Fruit fly (Drosophila melanogaster) whole organism, embryonic: ENCODE results near the gene CG7191.

ENCODE experiments used
- Adf1 ChIP-seq: fragments of 200-800 bp; sonication (Bioruptor generic); IDR thresholded peaks from 2 replicates; pipeline ENCODE4 v1.3.6; 2022; ENCODE audit warnings: missing biosample characterization, missing genetic modification characterization
- CG10543 ChIP-seq: fragments of 200-800 bp; sonication (Bioruptor generic); optimal IDR thresholded peaks from 3 replicates; lab custom pipeline; 2017; ENCODE audit warnings: missing biosample characterization, mild to moderate bottlenecking, missing genetic modification characterization, moderate library complexity
- CG11560 ChIP-seq: fragments of 200-800 bp; sonication (Bioruptor generic); IDR thresholded peaks from 3 replicates; pipeline ENCODE4 v1.3.6; 2022; ENCODE audit warnings: missing biosample characterization, missing genetic modification characterization
- CG11723 ChIP-seq: fragments of 200-800 bp; sonication (Bioruptor generic); optimal IDR thresholded peaks from 2 replicates; lab custom pipeline; 2017; ENCODE audit warnings: missing biosample characterization, mild to moderate bottlenecking, missing genetic modification characterization
- CG12299 ChIP-seq: fragments of 200-800 bp; sonication (Bioruptor generic); optimal IDR thresholded peaks from 2 replicates; lab custom pipeline; 2018; ENCODE audit warnings: missing biosample characterization, mild to moderate bottlenecking, missing genetic modification characterization
- CG12391 ChIP-seq: fragments of 200-800 bp; sonication (Bioruptor generic); optimal IDR thresholded peaks from 3 replicates; lab custom pipeline; 2018; ENCODE audit warnings: missing biosample characterization, mild to moderate bottlenecking, missing genetic modification characterization, moderate library complexity
- CG12769 ChIP-seq: fragments of 200-800 bp; sonication (Bioruptor generic); optimal IDR thresholded peaks from 2 replicates; lab custom pipeline; 2019; ENCODE audit warnings: missing biosample characterization, mild to moderate bottlenecking, missing genetic modification characterization, moderate library complexity
- CG13123 ChIP-seq: fragments of 200-800 bp; sonication (Bioruptor generic); optimal IDR thresholded peaks from 2 replicates; lab custom pipeline; 2016; ENCODE audit warnings: missing biosample characterization, missing genetic modification characterization
- CG15601 ChIP-seq: fragments of 200-800 bp; sonication (Bioruptor generic); optimal IDR thresholded peaks from 3 replicates; lab custom pipeline; 2019; ENCODE audit warnings: missing biosample characterization, mild to moderate bottlenecking, missing genetic modification characterization, moderate library complexity
- CG1602 ChIP-seq: fragments of 200-800 bp; sonication (Bioruptor generic); optimal IDR thresholded peaks from 3 replicates; lab custom pipeline; 2016; ENCODE audit warnings: missing biosample characterization, missing genetic modification characterization
- CG1647 ChIP-seq: fragments of 200-800 bp; sonication (Bioruptor generic); optimal IDR thresholded peaks from 3 replicates; lab custom pipeline; 2016; ENCODE audit warnings: missing biosample characterization, missing genetic modification characterization
- CG16815 ChIP-seq: fragments of 200-800 bp; sonication (Bioruptor generic); optimal IDR thresholded peaks from 3 replicates; lab custom pipeline; 2017; ENCODE audit warnings: missing biosample characterization, mild to moderate bottlenecking, missing genetic modification characterization
- CG2678 ChIP-seq: fragments of 200-800 bp; sonication (Bioruptor generic); optimal IDR thresholded peaks from 3 replicates; lab custom pipeline; 2019; ENCODE audit warnings: missing biosample characterization, mild to moderate bottlenecking, missing genetic modification characterization, moderate library complexity
- CG2875 ChIP-seq: fragments of 200-800 bp; sonication (Bioruptor generic); optimal IDR thresholded peaks from 2 replicates; lab custom pipeline; 2017; ENCODE audit warnings: missing biosample characterization, mild to moderate bottlenecking, missing genetic modification characterization, missing genetic modification reagents
- CG3065 ChIP-seq: fragments of 200-800 bp; sonication (Bioruptor generic); optimal IDR thresholded peaks from 2 replicates; lab custom pipeline; 2016; ENCODE audit warnings: missing biosample characterization, missing genetic modification characterization
- CG32767 ChIP-seq: fragments of 200-800 bp; sonication (Bioruptor generic); IDR thresholded peaks from 2 replicates; pipeline ENCODE4 v1.3.6; 2022; ENCODE audit warnings: missing biosample characterization, missing genetic modification characterization
- CG34376 ChIP-seq: fragments of 200-800 bp; sonication (Bioruptor generic); optimal IDR thresholded peaks from 2 replicates; lab custom pipeline; 2018; ENCODE audit warnings: missing biosample characterization, mild to moderate bottlenecking, missing genetic modification characterization
- CG3838 ChIP-seq: fragments of 200-800 bp; sonication (Bioruptor generic); optimal IDR thresholded peaks from 3 replicates; lab custom pipeline; 2016; ENCODE audit warnings: missing biosample characterization, missing genetic modification characterization
- CG4282 ChIP-seq: fragments of 200-800 bp; sonication (Bioruptor generic); optimal IDR thresholded peaks from 2 replicates; lab custom pipeline; 2016; ENCODE audit warnings: missing biosample characterization, missing genetic modification characterization
- CG5245 ChIP-seq: fragments of 200-800 bp; sonication (Bioruptor generic); optimal IDR thresholded peaks from 3 replicates; lab custom pipeline; 2016; ENCODE audit warnings: missing biosample characterization, missing genetic modification characterization
- CG6654 ChIP-seq: fragments of 200-800 bp; sonication (Bioruptor generic); optimal IDR thresholded peaks from 2 replicates; lab custom pipeline; 2017; ENCODE audit warnings: missing biosample characterization, mild to moderate bottlenecking, missing genetic modification characterization
- CG8765 ChIP-seq: fragments of 200-800 bp; sonication (Bioruptor generic); IDR thresholded peaks from 2 replicates; pipeline ENCODE4 v1.3.6; 2022; ENCODE audit warnings: missing biosample characterization, missing genetic modification characterization
- CG9817 ChIP-seq: fragments of 200-800 bp; sonication (Bioruptor generic); optimal IDR thresholded peaks from 2 replicates; lab custom pipeline; 2018; ENCODE audit warnings: missing biosample characterization, mild to moderate bottlenecking, missing genetic modification characterization, moderate library complexity
- CG9932 ChIP-seq: fragments of 200-800 bp; sonication (Bioruptor generic); IDR thresholded peaks from 2 replicates; pipeline ENCODE4 v1.3.6; 2022; ENCODE audit warnings: missing biosample characterization, missing genetic modification characterization
- E2f2 ChIP-seq: fragments of 200-800 bp; sonication (Bioruptor generic); IDR thresholded peaks from 2 replicates; pipeline ENCODE4 v1.3.6; 2022; ENCODE audit warnings: missing biosample characterization, missing genetic modification characterization
- Fer1 ChIP-seq: fragments of 200-800 bp; sonication (Bioruptor generic); optimal IDR thresholded peaks from 2 replicates; lab custom pipeline; 2017; ENCODE audit warnings: missing biosample characterization, mild to moderate bottlenecking, missing genetic modification characterization
- Lpt ChIP-seq: fragments of >200 bp; optimal IDR thresholded peaks from 2 replicates; lab custom pipeline; 2018; ENCODE audit warnings: missing biosample characterization, missing genetic modification characterization
- NC2β ChIP-seq: fragments of 200-800 bp; sonication (Bioruptor generic); optimal IDR thresholded peaks from 2 replicates; lab custom pipeline; 2016; ENCODE audit warnings: missing biosample characterization, missing genetic modification characterization
- Nf-YC ChIP-seq: fragments of 200-800 bp; optimal IDR thresholded peaks from 3 replicates; lab custom pipeline; 2019; ENCODE audit warnings: missing biosample characterization, mild to moderate bottlenecking, missing genetic modification characterization, moderate library complexity
- Scr ChIP-seq: fragments of 200-800 bp; sonication (Bioruptor generic); IDR thresholded peaks from 2 replicates; pipeline ENCODE4 v1.3.6; 2022; ENCODE audit warnings: missing biosample characterization, missing genetic modification characterization; ENCODE audit not compliant: partially characterized antibody
- Six4 ChIP-seq: fragments of 200-800 bp; sonication (Bioruptor generic); optimal IDR thresholded peaks from 2 replicates; lab custom pipeline; 2016; ENCODE audit warnings: missing biosample characterization, missing genetic modification characterization
- Stat92E ChIP-seq, 3 experiments: fragments of >200 bp in 2 of 3; fragments of 200-800 bp in 1 of 3; sonication (Bioruptor generic) in 1 of 3; optimal IDR thresholded peaks; 2 replicates each; lab custom pipeline; 2017 to 2019; ENCODE audit warnings: missing biosample characterization in 3 of 3, missing genetic modification characterization in 3 of 3, mild to moderate bottlenecking in 1 of 3, moderate library complexity in 1 of 3
- Usf ChIP-seq: fragments of 200-800 bp; sonication (Bioruptor generic); optimal IDR thresholded peaks from 2 replicates; lab custom pipeline; 2017; ENCODE audit warnings: missing genotype, missing biosample characterization, missing genetic modification characterization
- al ChIP-seq: fragments of 200-800 bp; sonication (Bioruptor generic); IDR thresholded peaks from 2 replicates; pipeline ENCODE4 v1.3.6; 2022; ENCODE audit warnings: missing biosample characterization, missing genetic modification characterization
- az2 ChIP-seq: fragments of 200-800 bp; sonication (Bioruptor generic); optimal IDR thresholded peaks from 3 replicates; lab custom pipeline; 2016; ENCODE audit warnings: missing biosample characterization, missing genetic modification characterization
- bbx ChIP-seq: fragments of 200-800 bp; sonication (Bioruptor generic); IDR thresholded peaks from 2 replicates; pipeline ENCODE4 v1.3.6; 2022; ENCODE audit warnings: missing biosample characterization, missing genetic modification characterization; ENCODE audit not compliant: partially characterized antibody
- br ChIP-seq: fragments of >200 bp; optimal IDR thresholded peaks from 2 replicates; lab custom pipeline; 2017
- cato ChIP-seq: fragments of 200-800 bp; sonication (Bioruptor generic); optimal IDR thresholded peaks from 2 replicates; lab custom pipeline; 2016; ENCODE audit warnings: missing biosample characterization, missing genetic modification characterization, borderline replicate concordance
- chif ChIP-seq, 2 experiments: fragments of 200-800 bp; sonication (Bioruptor generic); optimal IDR thresholded peaks; 3 replicates each; lab custom pipeline; 2016; ENCODE audit warnings: missing biosample characterization in 2 of 2, missing genetic modification characterization in 2 of 2
- danr ChIP-seq: fragments of 200-800 bp; sonication (Bioruptor generic); IDR thresholded peaks from 2 replicates; pipeline ENCODE4 v1.3.6; 2022; ENCODE audit warnings: missing biosample characterization, missing genetic modification characterization
- fd102C ChIP-seq: fragments of 200-800 bp; sonication (Bioruptor generic); optimal IDR thresholded peaks from 2 replicates; lab custom pipeline; 2018; ENCODE audit warnings: missing biosample characterization, mild to moderate bottlenecking, missing genetic modification characterization, moderate library complexity
- gcm2 ChIP-seq: fragments of 200-800 bp; sonication (Bioruptor generic); optimal IDR thresholded peaks from 2 replicates; lab custom pipeline; 2016; ENCODE audit warnings: missing biosample characterization, missing genetic modification characterization
- hbn ChIP-seq: fragments of 200-800 bp; sonication (Bioruptor generic); IDR thresholded peaks from 2 replicates; pipeline ENCODE4 v1.3.6; 2022; ENCODE audit warnings: missing biosample characterization, missing genetic modification characterization; ENCODE audit not compliant: partially characterized antibody
- kay ChIP-seq: fragments of 200-800 bp; sonication (Bioruptor generic); optimal IDR thresholded peaks from 2 replicates; lab custom pipeline; 2016; ENCODE audit warnings: missing biosample characterization, missing genetic modification characterization
- nerfin-2 ChIP-seq: fragments of 200-800 bp; sonication (Bioruptor generic); IDR thresholded peaks from 2 replicates; pipeline ENCODE4 v1.3.6; 2022; ENCODE audit warnings: missing biosample characterization, missing genetic modification characterization; ENCODE audit not compliant: partially characterized antibody
- sob ChIP-seq: fragments of 200-800 bp; sonication (Bioruptor generic); IDR thresholded peaks from 2 replicates; pipeline ENCODE4 v1.3.6; 2022; ENCODE audit warnings: missing biosample characterization, missing genetic modification characterization
- sug ChIP-seq: fragments of 200-800 bp; optimal IDR thresholded peaks from 2 replicates; lab custom pipeline; 2019; ENCODE audit warnings: missing biosample characterization, mild to moderate bottlenecking, missing genetic modification characterization, moderate library complexity
- tll ChIP-seq, 2 experiments: fragments of 200-800 bp in 1 of 2; fragments of >200 bp in 1 of 2; sonication (Bioruptor generic) in 1 of 2; optimal IDR thresholded peaks; 2 replicates each; lab custom pipeline; 2017 to 2019; ENCODE audit warnings: missing biosample characterization in 2 of 2, missing genetic modification characterization in 2 of 2, mild to moderate bottlenecking in 1 of 2, moderate library complexity in 1 of 2
- vfl ChIP-seq: fragments of 200-800 bp; sonication (Bioruptor generic); optimal IDR thresholded peaks from 2 replicates; lab custom pipeline; 2016; ENCODE audit warnings: missing biosample characterization, missing genetic modification characterization
- wor ChIP-seq: fragments of 200-800 bp; sonication (Bioruptor generic); IDR thresholded peaks from 2 replicates; pipeline ENCODE4 v1.3.6; 2022; ENCODE audit warnings: missing biosample characterization, missing genetic modification characterization

Gene CG7191

dm6 chr2L:7811249-7812002, 44.0 kb downstream of the CG7191 start, which contains the start of gene LanB1:
Gene LanB1, plus strand, starts transcription at chr2L:7811438.
- TF ChIP-seq CG11560 (tag; lab: Robert Waterston, UW) (peak; percentile 94), CG12769 (tag; lab: Kevin White, UChicago) (peak; percentile 35), az2 (GFP tag; lab: Kevin White, UChicago) (no peak), kay (GFP tag; lab: Kevin White, UChicago) (no peak), CG3065 (GFP tag; lab: Kevin White, UChicago) (no peak), danr (GFP tag; lab: Robert Waterston, UW) (no peak), CG16815 (GFP tag; lab: Kevin White, UChicago) (no peak), CG9932 (GFP tag; lab: Robert Waterston, UW) (no peak), CG10543 (GFP tag; lab: Kevin White, UChicago) (no peak), Usf (no peak), CG32767 (peak; percentile 77), CG12391 (tag; lab: Kevin White, UChicago) (no peak), CG12299 (tag; lab: Kevin White, UChicago) (no peak), CG2678 (tag; lab: Kevin White, UChicago) (no peak), NC2β (no peak), CG11723 (GFP tag; lab: Kevin White, UChicago) (no peak), wor (GFP tag; lab: Robert Waterston, UW) (no peak), CG2875 (GFP tag; lab: Kevin White, UChicago) (no peak), CG1647 (GFP tag; lab: Kevin White, UChicago) (no peak), tll (GFP tag; optimal IDR thresholded peaks at IDR 0.05; lab: Kevin White, UChicago) (no peak), E2f2 (GFP tag; lab: Robert Waterston, UW) (peak; percentile 54), gcm2 (GFP tag; lab: Kevin White, UChicago) (no peak), CG6654 (no peak), bbx (GFP tag; lab: Robert Waterston, UW) (peak; percentile 76), CG34376 (GFP tag; lab: Kevin White, UChicago) (no peak), CG8765 (no peak; the same call in 1 of the 2 replicates), br (lab: Kevin White, UChicago) (no peak), sob (GFP tag; lab: Robert Waterston, UW) (peak; percentile 44; the same call in 1 of the 2 replicates), cato (GFP tag; lab: Kevin White, UChicago) (no peak), CG3838 (GFP tag; lab: Kevin White, UChicago) (no peak), Lpt (GFP tag; lab: Kevin White, UChicago) (no peak), chif (GFP tag; optimal IDR thresholded peaks at IDR 0.05; lab: Kevin White, UChicago) (no peak), CG5245 (GFP tag; lab: Kevin White, UChicago) (no peak), Fer1 (GFP tag; lab: Kevin White, UChicago) (peak; percentile 1), sug (no peak), Adf1 (GFP tag; lab: Robert Waterston, UW) (no peak), Nf-YC (tag; lab: Kevin White, UChicago) (no peak), al (no peak), Stat92E (GFP tag; optimal IDR thresholded peaks at IDR 0.05; lab: Kevin White, UChicago) (peak in 1 of 3 experiments; percentile 65), CG9817 (tag; lab: Kevin White, UChicago) (no peak), vfl (GFP tag; lab: Kevin White, UChicago) (no peak), Scr (peak; percentile 32; the same call in 1 of the 2 replicates), hbn (GFP tag; lab: Robert Waterston, UW) (peak; percentile 42), CG1602 (GFP tag; lab: Kevin White, UChicago) (no peak), CG13123 (no peak), CG15601 (tag; lab: Kevin White, UChicago) (no peak), nerfin-2 (peak; percentile 64; the same call in 1 of the 2 replicates), CG4282 (no peak), Six4 (GFP tag; lab: Kevin White, UChicago) (no peak), fd102C (GFP tag; lab: Kevin White, UChicago) (no peak)
